Fruit fly (Drosophila melanogaster) whole organism, wandering third instar larva: ENCODE results near the gene sing.

Experiments
- Abd-B ChIP-seq: fragments of >200 bp; optimal IDR thresholded peaks from 2 replicates; lab custom pipeline; 2017; ENCODE audit warnings: missing biosample characterization, missing genetic modification characterization
- CG9705 ChIP-seq: fragments of 200-800 bp; sonication (Bioruptor generic); optimal IDR thresholded peaks from 2 replicates; lab custom pipeline; 2018; ENCODE audit warnings: missing biosample characterization, mild to moderate bottlenecking, missing genetic modification characterization
- Dfd ChIP-seq: fragments of >200 bp; optimal IDR thresholded peaks from 2 replicates; lab custom pipeline; 2017; ENCODE audit warnings: missing biosample characterization, missing genetic modification characterization
- GATAd ChIP-seq: sonication (Bioruptor generic); optimal IDR thresholded peaks from 2 replicates; lab custom pipeline; 2016; ENCODE audit warnings: missing biosample characterization, missing genetic modification characterization
- Hnf4 ChIP-seq: fragments of 200-800 bp; sonication (Bioruptor generic); optimal IDR thresholded peaks from 2 replicates; lab custom pipeline; 2016; ENCODE audit warnings: missing biosample characterization, mild to moderate bottlenecking, missing genetic modification characterization
- Hr83 ChIP-seq: fragments of 200-300 bp; sonication (Bioruptor generic); optimal IDR thresholded peaks from 2 replicates; lab custom pipeline; 2016; ENCODE audit warnings: missing biosample characterization, mild to moderate bottlenecking, missing genetic modification characterization, moderate library complexity; ENCODE audit not compliant: poor library complexity, severe bottlenecking
- Jra ChIP-seq: sonication (Bioruptor generic); optimal IDR thresholded peaks from 2 replicates; lab custom pipeline; 2016; ENCODE audit warnings: missing biosample characterization, missing genetic modification characterization
- Mio ChIP-seq: sonication (Bioruptor generic); optimal IDR thresholded peaks from 2 replicates; lab custom pipeline; 2016; ENCODE audit warnings: missing biosample characterization, missing genetic modification characterization
- Myc ChIP-seq: fragments of >200 bp; optimal IDR thresholded peaks from 2 replicates; lab custom pipeline; 2017
- N ChIP-seq: fragments of >200 bp; optimal IDR thresholded peaks from 2 replicates; lab custom pipeline; 2018; ENCODE audit warnings: missing biosample characterization, missing external identifiers, missing genetic modification characterization
- Rel ChIP-seq, 2 experiments: fragments of 200-800 bp; sonication (Bioruptor generic) in 1 of 2; optimal IDR thresholded peaks; 2 replicates in 1 of 2; 3 replicates in 1 of 2; lab custom pipeline; 2016 to 2019; ENCODE audit warnings: mild to moderate bottlenecking in 2 of 2, missing biosample characterization in 2 of 2, missing genetic modification characterization in 2 of 2, moderate library complexity in 1 of 2
- Sp1 ChIP-seq: fragments of 200-800 bp; sonication (Bioruptor generic); optimal IDR thresholded peaks from 3 replicates; lab custom pipeline; 2019; ENCODE audit warnings: missing biosample characterization, mild to moderate bottlenecking, missing genetic modification characterization, moderate library complexity
- brk ChIP-seq: fragments of 200-800 bp; sonication (Bioruptor generic); optimal IDR thresholded peaks from 2 replicates; lab custom pipeline; 2016; ENCODE audit warnings: missing biosample characterization, mild to moderate bottlenecking, missing genetic modification characterization
- dl ChIP-seq, 2 experiments: fragments of 175-275, 200-275 bp in 1 of 2; fragments of 200-275 bp in 1 of 2; sonication (Bioruptor generic); optimal IDR thresholded peaks; lab custom pipeline; 2018; ENCODE audit warnings: mild to moderate bottlenecking in 2 of 2, missing biosample characterization in 2 of 2, missing genetic modification characterization in 2 of 2, moderate library complexity in 2 of 2; ENCODE audit not compliant: partially characterized antibody in 2 of 2, insufficient read depth in 1 of 2
- dmrt93B ChIP-seq: fragments of 200-800 bp; sonication (Bioruptor generic); optimal IDR thresholded peaks from 2 replicates; lab custom pipeline; 2018; ENCODE audit warnings: missing biosample characterization, mild to moderate bottlenecking, missing genetic modification characterization
- dsf ChIP-seq: sonication (Bioruptor generic); optimal IDR thresholded peaks from 2 replicates; lab custom pipeline; 2016; ENCODE audit warnings: missing biosample characterization, missing genetic modification characterization, borderline replicate concordance
- foxo ChIP-seq, 2 experiments: fragments of 200-800 bp; sonication (Bioruptor generic); optimal IDR thresholded peaks; 2 replicates in 1 of 2; 3 replicates in 1 of 2; lab custom pipeline; 2016 to 2017; ENCODE audit warnings: missing biosample characterization in 2 of 2, missing genetic modification characterization in 2 of 2
- fru ChIP-seq: fragments of 200-800 bp; sonication (Bioruptor generic); optimal IDR thresholded peaks from 3 replicates; lab custom pipeline; 2016; ENCODE audit warnings: missing biosample characterization, mild to moderate bottlenecking, missing genetic modification characterization
- h ChIP-seq: fragments of 200-800 bp; sonication (Bioruptor generic); optimal IDR thresholded peaks from 3 replicates; lab custom pipeline; 2016; ENCODE audit warnings: missing biosample characterization, mild to moderate bottlenecking, missing genetic modification characterization
- lola ChIP-seq: fragments of >200 bp; optimal IDR thresholded peaks from 2 replicates; lab custom pipeline; 2017; ENCODE audit warnings: missing biosample characterization, missing genetic modification characterization
- pan ChIP-seq: fragments of >200 bp; optimal IDR thresholded peaks from 2 replicates; lab custom pipeline; 2017
- psq ChIP-seq: fragments of 200-800 bp; sonication (Bioruptor generic); optimal IDR thresholded peaks from 3 replicates; lab custom pipeline; 2017; ENCODE audit warnings: missing biosample characterization, mild to moderate bottlenecking, missing genetic modification characterization, moderate library complexity
- rgr ChIP-seq: fragments of 200-800 bp; sonication (Bioruptor generic); optimal IDR thresholded peaks from 3 replicates; lab custom pipeline; 2016; ENCODE audit warnings: missing biosample characterization, mild to moderate bottlenecking, missing genetic modification characterization
- sage ChIP-seq: fragments of 200-800 bp; sonication (Bioruptor generic); optimal IDR thresholded peaks from 2 replicates; lab custom pipeline; 2016; ENCODE audit warnings: missing biosample characterization, mild to moderate bottlenecking, missing genetic modification characterization
- sv ChIP-seq: fragments of 200-800 bp; sonication (Bioruptor generic); optimal IDR thresholded peaks from 3 replicates; lab custom pipeline; 2016; ENCODE audit warnings: missing biosample characterization, missing genetic modification characterization
- tai ChIP-seq: sonication (Bioruptor generic); optimal IDR thresholded peaks from 2 replicates; lab custom pipeline; 2016; ENCODE audit warnings: missing biosample characterization, missing genetic modification characterization
- usp ChIP-seq: fragments of >200 bp; optimal IDR thresholded peaks from 2 replicates; lab custom pipeline; 2017; ENCODE audit warnings: missing biosample characterization, missing genetic modification characterization
- woc ChIP-seq: sonication (Bioruptor generic); optimal IDR thresholded peaks from 2 replicates; lab custom pipeline; 2016; ENCODE audit warnings: missing biosample characterization, mild to moderate bottlenecking, missing genetic modification characterization

The sing gene

dm6 chrX:16651098-16651497, 28.0 kb upstream of the sing start, which contains the start of the genes CG32573 and CG42512:
Gene CG32573 (plus strand): TSS chrX:16651376.
Gene CG42512 (plus strand): TSS chrX:16651376.
- TF ChIP-seq Myc (lab: Kevin White, UChicago), result peak; percentile 45
- no peak for TF ChIP-seq lola (GFP tag; lab: Kevin White, UChicago)
- no peak for TF ChIP-seq Rel (GFP tag; optimal IDR thresholded peaks at IDR 0.05; lab: Kevin White, UChicago)
- peak; percentile 25 for TF ChIP-seq Rel (tag; optimal IDR thresholded peaks at IDR 0.05; lab: Kevin White, UChicago)

- TF ChIP-seq sage (GFP tag; lab: Kevin White, UChicago), result no peak
- TF ChIP-seq fru, result no peak
- TF ChIP-seq Dfd (GFP tag; lab: Kevin White, UChicago), result no peak
- TF ChIP-seq woc, result no peak
- no peak for TF ChIP-seq dsf (GFP tag; lab: Kevin White, UChicago)
- TF ChIP-seq Rel (GFP tag; optimal IDR thresholded peaks at IDR 0.05; lab: Kevin White, UChicago), result no peak
- TF ChIP-seq Rel (tag; optimal IDR thresholded peaks at IDR 0.05; lab: Kevin White, UChicago), result no peak
- no peak for TF ChIP-seq foxo (GFP tag; optimal IDR thresholded peaks at IDR 0.05; lab: Kevin White, UChicago)
- TF ChIP-seq tai (GFP tag; lab: Kevin White, UChicago), result no peak
- no peak for TF ChIP-seq dl (GFP tag; optimal IDR thresholded peaks at IDR 0.05; lab: Kevin White, UChicago; ENCODE audit: insufficient read depth in 1 of 2, partially characterized antibody in 2 of 2)
- TF ChIP-seq pan (lab: Kevin White, UChicago), result no peak
- no peak for TF ChIP-seq Jra
- TF ChIP-seq sv (GFP tag; lab: Kevin White, UChicago), result no peak
- TF ChIP-seq Abd-B (GFP tag; lab: Kevin White, UChicago), result no peak
- no peak for TF ChIP-seq dmrt93B (GFP tag; lab: Kevin White, UChicago)
- no peak for TF ChIP-seq CG9705
- no peak for TF ChIP-seq h (GFP tag; lab: Kevin White, UChicago)
- no peak for TF ChIP-seq lola (GFP tag; lab: Kevin White, UChicago)
- TF ChIP-seq brk, result no peak
- TF ChIP-seq Mio (GFP tag; lab: Kevin White, UChicago), result no peak
Observed at dm6 chrX:16651625-16652024, 27.5 kb upstream of the sing start.

- TF ChIP-seq Myc (lab: Kevin White, UChicago) (no peak), fru (peak; percentile 23)
Observed at dm6 chrX:16654931-16655409, 24.1 kb upstream of the sing start, which contains the start of the genes Nemp and r. Gene Nemp (minus strand): TSS chrX:16655015. Gene r (plus strand): TSS chrX:16655359.

- TF ChIP-seq rgr (GFP tag; lab: Kevin White, UChicago) (peak; percentile 15), psq (peak; percentile 8), Sp1 (GFP tag; lab: Kevin White, UChicago) (peak; percentile 14), Rel (GFP tag; optimal IDR thresholded peaks at IDR 0.05; lab: Kevin White, UChicago) (no peak), Rel (tag; optimal IDR thresholded peaks at IDR 0.05; lab: Kevin White, UChicago) (peak; percentile 48), GATAd (GFP tag; lab: Kevin White, UChicago) (no peak)
- TF ChIP-seq, all 38 proteins: peak for 4
Observed at dm6 chrX:16655724-16656235, 23.3 kb upstream of the sing start.

- TF ChIP-seq dsf (GFP tag; lab: Kevin White, UChicago), result no peak
- no peak for TF ChIP-seq usp
- no peak for TF ChIP-seq brk
- TF ChIP-seq fru, result no peak
Observed at dm6 chrX:16660632-16661031, 18.5 kb upstream of the sing start.

dm6 chrX:16664405-16665064, 14.6 kb upstream of the sing start, which contains the start of gene CG15865:
Gene CG15865 (minus strand): TSS chrX:16664455.
- TF ChIP-seq woc (no peak), N (GFP tag; lab: Kevin White, UChicago) (no peak), Hr83 (GFP tag; lab: Kevin White, UChicago) (no peak), sv (GFP tag; lab: Kevin White, UChicago) (no peak), Rel (GFP tag; optimal IDR thresholded peaks at IDR 0.05; lab: Kevin White, UChicago) (no peak), Rel (tag; optimal IDR thresholded peaks at IDR 0.05; lab: Kevin White, UChicago) (no peak), dsf (GFP tag; lab: Kevin White, UChicago) (no peak), Hnf4 (no peak), Dfd (GFP tag; lab: Kevin White, UChicago) (no peak), lola (GFP tag; lab: Kevin White, UChicago) (no peak)
